Fruit fly (Drosophila melanogaster): ENCODE data around the gene sim.

sim gene

dm6 chr3R:13018284-13018900 lies 39.2 kb upstream of the sim start (continued):
- TF ChIP-seq gsb-n (tag; optimal IDR thresholded peaks at IDR 0.05) (no peak), chinmo (GFP tag; IDR thresholded peaks at IDR 0.05; ENCODE audit: partially characterized antibody) (peak; percentile 60; the same call in 1 of the 4 replicates), mirr (GFP tag; optimal IDR thresholded peaks at IDR 0.05) (peak; percentile 86), amos (GFP tag; IDR thresholded peaks at IDR 0.05; ENCODE audit: partially characterized antibody) (no peak), ssp (GFP tag; IDR thresholded peaks at IDR 0.05) (no peak), Lpt (GFP tag; optimal IDR thresholded peaks at IDR 0.05) (no peak), CG15696 (tag; optimal IDR thresholded peaks at IDR 0.05) (no peak), CG18011 (GFP tag; optimal IDR thresholded peaks at IDR 0.05) (no peak), gro (GFP tag; optimal IDR thresholded peaks at IDR 0.05) (peak; percentile 1), CG8765 (GFP tag; IDR thresholded peaks at IDR 0.05) (no peak), luna (GFP tag; optimal IDR thresholded peaks at IDR 0.05) (no peak), CG16863 (GFP tag; optimal IDR thresholded peaks at IDR 0.05) (no peak), CG17568 (GFP tag; optimal IDR thresholded peaks at IDR 0.05) (no peak), phol (tag; optimal IDR thresholded peaks at IDR 0.05) (no peak), CG3838 (GFP tag; optimal IDR thresholded peaks at IDR 0.05) (no peak), prd (optimal IDR thresholded peaks at IDR 0.05) (no peak), prd (GFP tag; IDR thresholded peaks at IDR 0.05) (no peak), Mad (GFP tag; optimal IDR thresholded peaks at IDR 0.05) (no peak), CG15269 (tag; optimal IDR thresholded peaks at IDR 0.05) (no peak), CG1832 (GFP tag; optimal IDR thresholded peaks at IDR 0.05) (no peak), CG32532 (GFP tag; IDR thresholded peaks at IDR 0.05) (0 out of 2 replicates have a peak, but pooled peaks have one; percentile 8), CG18599 (GFP tag; optimal IDR thresholded peaks at IDR 0.05) (no peak), CHES-1-like (GFP tag; optimal IDR thresholded peaks at IDR 0.05) (no peak), Med (GFP tag) (peak; percentile 11), ken (GFP tag; IDR thresholded peaks at IDR 0.05) (no peak), CG4360 (GFP tag; IDR thresholded peaks at IDR 0.05) (no peak), hbn (GFP tag; IDR thresholded peaks at IDR 0.05; ENCODE audit: partially characterized antibody) (no peak), CG31441 (GFP tag; IDR thresholded peaks at IDR 0.05) (no peak), sr (GFP tag; IDR thresholded peaks at IDR 0.05) (no peak), CG2712 (tag; optimal IDR thresholded peaks at IDR 0.05) (no peak), unpg (GFP tag; optimal IDR thresholded peaks at IDR 0.05) (no peak), CG14667 (GFP tag; IDR thresholded peaks at IDR 0.05) (no peak), CG32767 (GFP tag; IDR thresholded peaks at IDR 0.05) (no peak)

DNA sequence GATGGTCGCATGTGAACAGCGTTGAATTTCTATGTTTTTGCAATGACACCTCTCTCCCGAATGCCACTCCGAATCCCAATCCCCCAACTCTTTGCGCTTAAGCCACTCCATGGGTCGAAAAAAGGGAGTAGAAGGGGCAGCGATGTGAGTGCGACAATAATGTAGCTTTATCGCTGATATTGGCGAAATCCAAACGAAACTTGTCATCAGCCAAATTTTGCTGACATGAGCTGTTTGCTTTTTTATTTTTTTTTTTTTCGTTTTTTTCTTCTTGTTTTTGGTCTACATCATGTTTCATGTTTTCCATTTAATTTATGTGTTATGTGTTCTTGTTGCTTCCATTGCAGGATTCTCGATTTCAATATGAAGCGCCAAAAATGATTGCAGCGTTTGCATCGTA lies 38.6 kb upstream of the sim start:
- no peak for TF ChIP-seq CG2129 (GFP tag; IDR thresholded peaks at IDR 0.05; ENCODE audit: partially characterized antibody)

DNA sequence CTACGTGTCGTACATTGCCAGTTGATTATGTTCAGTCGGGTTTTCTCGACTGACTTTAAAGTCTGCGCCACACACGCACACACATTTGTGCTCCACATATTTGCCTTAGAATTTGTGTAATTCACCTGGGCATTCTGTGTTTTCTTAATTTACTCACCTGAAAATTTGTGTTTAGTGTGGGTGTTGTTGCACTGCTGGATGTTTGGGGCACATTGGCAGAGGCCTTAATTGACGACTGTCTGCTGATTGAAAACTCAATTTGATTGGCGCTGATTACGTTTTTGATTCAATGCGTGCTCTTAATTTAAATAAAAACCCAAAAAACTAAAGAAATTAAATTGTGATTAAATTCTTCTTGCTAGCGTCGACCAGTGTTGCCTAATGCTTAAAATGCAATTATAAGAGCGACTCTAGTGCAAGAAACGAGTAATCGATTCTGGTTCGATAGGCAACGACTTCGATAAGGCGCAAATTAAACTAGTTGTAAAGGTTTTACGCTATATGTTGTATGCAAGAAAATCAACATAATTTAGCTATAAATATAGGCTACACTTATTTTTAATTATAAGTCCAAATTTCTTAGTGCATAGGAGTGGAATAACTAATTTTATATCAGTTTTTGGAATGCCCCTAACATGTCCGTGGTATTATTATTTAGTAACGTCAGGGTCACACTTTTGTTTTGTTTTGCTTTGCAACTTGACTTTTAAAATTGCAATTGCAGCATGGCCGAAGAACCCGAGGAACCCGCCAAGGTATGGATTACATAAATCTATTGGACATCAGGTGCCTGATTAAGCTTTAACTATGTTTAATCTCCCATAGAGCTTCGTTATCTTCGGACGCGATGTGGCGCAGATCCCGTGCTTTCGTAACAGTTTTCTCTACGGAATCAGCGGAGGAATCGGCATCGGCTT lies 27.0 kb upstream of the sim start, which contains the start of the genes CG46281 and CG46280:
TSS of gene CG46281 (minus strand) at position 51 of the 917 bp plus-strand sequence.
TSS of gene CG46280 (minus strand) at position 403 of the 917 bp plus-strand sequence.
- TF ChIP-seq Bdp1 (GFP tag; optimal IDR thresholded peaks at IDR 0.05) = peak; percentile 23
- TF ChIP-seq shn (GFP tag; optimal IDR thresholded peaks at IDR 0.05) = peak; percentile 12
- peak; percentile 30 for TF ChIP-seq CG13775 (GFP tag; optimal IDR thresholded peaks at IDR 0.05)
- TF ChIP-seq mam (GFP tag; optimal IDR thresholded peaks at IDR 0.05) = peak; percentile 37
- peak; percentile 74 for TF ChIP-seq Sry-δ (GFP tag; optimal IDR thresholded peaks at IDR 0.05)
- peak; percentile 95 for TF ChIP-seq CG2116 (GFP tag; optimal IDR thresholded peaks at IDR 0.05)
- peak in 1 of 2 experiments; percentile 68 for TF ChIP-seq tll (GFP tag; optimal IDR thresholded peaks at IDR 0.05)
- no peak for TF ChIP-seq CG10462 (GFP tag; optimal IDR thresholded peaks at IDR 0.05)
- 0 out of 2 replicates have a peak, but pooled peaks have one; percentile 18 for TF ChIP-seq vvl (GFP tag; IDR thresholded peaks at IDR 0.05)
- peak; percentile 66 for TF ChIP-seq lilli (GFP tag; optimal IDR thresholded peaks at IDR 0.05)
- TF ChIP-seq bab2 (GFP tag; optimal IDR thresholded peaks at IDR 0.05) = peak; percentile 2
- TF ChIP-seq CG17361 (GFP tag; IDR thresholded peaks at IDR 0.05) = no peak; the same call in 2 of the 3 replicates
- no peak for TF ChIP-seq sima (GFP tag; optimal IDR thresholded peaks at IDR 0.05)
- TF ChIP-seq stwl (tag; optimal IDR thresholded peaks at IDR 0.05) = peak; percentile 97

Data from whole organism, embryonic.